Worm (Caenorhabditis elegans) whole organism, L4 larva: ENCODE data around the gene garr-1.

Experiments used
- F44E2.7 ChIP-seq: fragments of 200-800 bp; sonication (Bioruptor generic); IDR thresholded peaks from 2 replicates; pipeline ENCODE4 v2.1.2; 2022; ENCODE audit warnings: missing genetic modification characterization, missing compliant biosample characterization
- T26A8.4 ChIP-seq: fragments of 200-800 bp; sonication (Bioruptor generic); IDR thresholded peaks from 2 replicates; pipeline ENCODE4 v1.3.6; 2022; ENCODE audit warnings: missing genetic modification characterization, missing compliant biosample characterization
- Y48G9A.11 ChIP-seq: fragments of 200-800 bp; sonication (Bioruptor generic); IDR thresholded peaks from 2 replicates; pipeline ENCODE4 v1.3.6; 2022; ENCODE audit warnings: missing genetic modification reagents, missing genetic modification characterization, missing compliant biosample characterization
- aha-1 ChIP-seq: fragments of 150-350 bp; peaks from one replicate; lab custom pipeline; 2014; ENCODE audit warnings: missing biosample characterization, missing genetic modification characterization
- attf-4 ChIP-seq: sonication (generic microtip); optimal IDR thresholded peaks from 3 replicates; lab custom pipeline; 2017; ENCODE audit warnings: missing biosample characterization, missing genetic modification characterization
- ctbp-1 ChIP-seq: fragments of 200-800 bp; sonication (Bioruptor generic); IDR thresholded peaks from 2 replicates; pipeline ENCODE4 v1.3.6; 2022; ENCODE audit warnings: missing genetic modification reagents, missing genetic modification characterization, missing compliant biosample characterization
- daf-16 ChIP-seq, 3 experiments: sonication (generic microtip); optimal IDR thresholded peaks; 2 replicates each; lab custom pipeline; 2016 to 2017; ENCODE audit warnings: missing genetic modification characterization in 3 of 3, missing genetic modification reagents in 3 of 3, mild to moderate bottlenecking in 2 of 3, missing compliant biosample characterization in 2 of 3, missing biosample characterization in 1 of 3, moderate library complexity in 1 of 3
- daf-8 ChIP-seq: fragments of 200-800 bp; sonication (Bioruptor generic); IDR thresholded peaks from 2 replicates; pipeline ENCODE4 v1.3.6; 2022; ENCODE audit warnings: missing genetic modification characterization, missing compliant biosample characterization
- dmd-6 ChIP-seq: fragments of 200-800 bp; sonication (Bioruptor generic); IDR thresholded peaks from 2 replicates; pipeline ENCODE4 v1.3.6; 2022; ENCODE audit warnings: missing genetic modification reagents, missing genetic modification characterization, missing compliant biosample characterization
- dmd-8 ChIP-seq: fragments of 200-800 bp; sonication (Bioruptor generic); IDR thresholded peaks from 2 replicates; pipeline ENCODE4 v1.3.6; 2022; ENCODE audit warnings: missing genetic modification characterization, missing compliant biosample characterization
- dmd-9 ChIP-seq: fragments of 200-800 bp; sonication (Bioruptor generic); IDR thresholded peaks from 2 replicates; pipeline ENCODE4 v1.3.6; 2022; ENCODE audit warnings: missing genetic modification reagents, missing genetic modification characterization, missing compliant biosample characterization
- duxl-1 ChIP-seq: sonication (generic microtip); optimal IDR thresholded peaks from 2 replicates; lab custom pipeline; 2016; ENCODE audit warnings: mild to moderate bottlenecking, missing genetic modification characterization, moderate library complexity, missing compliant biosample characterization; ENCODE audit not compliant: poor library complexity
- dve-1 ChIP-seq: sonication (generic microtip); optimal IDR thresholded peaks from 2 replicates; lab custom pipeline; 2017; ENCODE audit warnings: antibody characterized with exemption, mild to moderate bottlenecking, missing genetic modification characterization, missing compliant biosample characterization; ENCODE audit not compliant: insufficient read depth
- fkh-10 ChIP-seq: fragments of 150-350 bp; optimal IDR thresholded peaks from 2 replicates; lab custom pipeline; 2014; ENCODE audit warnings: missing biosample characterization, missing genetic modification reagents, missing genetic modification characterization
- hif-1 ChIP-seq, 2 experiments: sonication (generic microtip); optimal IDR thresholded peaks; 2 replicates each; lab custom pipeline; 2016 to 2017; ENCODE audit warnings: missing compliant biosample characterization in 2 of 2, missing genetic modification characterization in 2 of 2, missing genetic modification reagents in 2 of 2, missing genotype in 2 of 2, mild to moderate bottlenecking in 1 of 2
- hlh-11 ChIP-seq: fragments of 200-800 bp; sonication (Bioruptor generic); optimal IDR thresholded peaks from 2 replicates; lab custom pipeline; 2018; ENCODE audit warnings: mild to moderate bottlenecking, missing genetic modification characterization, missing compliant biosample characterization
- hlh-30 ChIP-seq: sonication (generic microtip); optimal IDR thresholded peaks from 2 replicates; lab custom pipeline; 2017; ENCODE audit warnings: antibody characterized with exemption, mild to moderate bottlenecking, missing genetic modification characterization, missing compliant biosample characterization; ENCODE audit not compliant: insufficient read depth
- lin-39 ChIP-seq: fragments of 150-350 bp; optimal IDR thresholded peaks from 2 replicates; lab custom pipeline; 2014; ENCODE audit warnings: missing biosample characterization, missing genetic modification reagents, missing genetic modification characterization
- lir-3 ChIP-seq: sonication (generic microtip); optimal IDR thresholded peaks from 2 replicates; lab custom pipeline; 2016; ENCODE audit warnings: mild to moderate bottlenecking, missing genetic modification characterization, missing compliant biosample characterization
- lsy-2 ChIP-seq, 2 experiments: fragments of 150-350 bp in 1 of 2; sonication (generic microtip) in 1 of 2; optimal IDR thresholded peaks; 2 replicates each; lab custom pipeline; 2014 to 2017; ENCODE audit warnings: missing biosample characterization in 2 of 2, missing genetic modification characterization in 2 of 2
- madf-5 ChIP-seq, 2 experiments: fragments of 200-800 bp; sonication (Bioruptor generic); IDR thresholded peaks; 2 replicates each; pipeline ENCODE4 v1.3.6; 2022; ENCODE audit warnings: missing compliant biosample characterization in 2 of 2, missing genetic modification characterization in 2 of 2
- mdl-1 ChIP-seq, 2 experiments: fragments of 150-350 bp in 1 of 2; sonication (generic microtip) in 1 of 2; optimal IDR thresholded peaks; 2 replicates each; lab custom pipeline; 2014 to 2017; ENCODE audit warnings: missing biosample characterization in 2 of 2, missing genetic modification characterization in 2 of 2
- mdt-29 ChIP-seq: fragments of 200-800 bp; sonication (Bioruptor generic); IDR thresholded peaks from 2 replicates; pipeline ENCODE4 v1.3.6; 2022; ENCODE audit warnings: missing genetic modification reagents, missing genetic modification characterization, missing compliant biosample characterization
- mep-1 ChIP-seq: fragments of 150-350 bp; sonication (generic microtip); optimal IDR thresholded peaks from 3 replicates; lab custom pipeline; 2014; ENCODE audit warnings: missing biosample characterization, missing genetic modification characterization
- nhr-10 ChIP-seq: fragments of 150-350 bp; optimal IDR thresholded peaks from 2 replicates; lab custom pipeline; 2014; ENCODE audit warnings: missing biosample characterization, missing genetic modification characterization
- nhr-28 ChIP-seq: fragments of 150-350 bp; optimal IDR thresholded peaks from 2 replicates; lab custom pipeline; 2014; ENCODE audit warnings: missing biosample characterization, missing genetic modification characterization
- nhr-48 ChIP-seq: sonication (generic microtip); optimal IDR thresholded peaks from 2 replicates; lab custom pipeline; 2016; ENCODE audit warnings: mild to moderate bottlenecking, missing genetic modification characterization, missing compliant biosample characterization
- nhr-76 ChIP-seq: fragments of 150-350 bp; optimal IDR thresholded peaks from 2 replicates; lab custom pipeline; 2014; ENCODE audit warnings: missing biosample characterization, missing genetic modification characterization
- nhr-77 ChIP-seq: fragments of 150-350 bp; optimal IDR thresholded peaks from 2 replicates; lab custom pipeline; 2014; ENCODE audit warnings: missing biosample characterization, missing genetic modification characterization
- pqm-1 ChIP-seq: sonication (generic microtip); optimal IDR thresholded peaks from 2 replicates; lab custom pipeline; 2017; ENCODE audit warnings: missing biosample characterization, missing genetic modification characterization
- saeg-2 ChIP-seq: fragments of 200-800 bp; sonication (Bioruptor generic); IDR thresholded peaks from 2 replicates; pipeline ENCODE4 v1.3.6; 2022; ENCODE audit warnings: missing genetic modification reagents, missing genetic modification characterization, missing compliant biosample characterization
- set-16 ChIP-seq: fragments of 200-800 bp; sonication (Bioruptor generic); IDR thresholded peaks from 2 replicates; pipeline ENCODE4 v1.3.6; 2022; ENCODE audit warnings: missing genetic modification reagents, missing genetic modification characterization, missing compliant biosample characterization
- skn-1 ChIP-seq: fragments of 150-350 bp; optimal IDR thresholded peaks from 2 replicates; lab custom pipeline; 2014; ENCODE audit warnings: missing biosample characterization, missing genetic modification characterization
- snpc-4 ChIP-seq: fragments of 150-350 bp; optimal IDR thresholded peaks from 2 replicates; lab custom pipeline; 2014; ENCODE audit warnings: missing biosample characterization, missing genetic modification characterization
- spr-3 ChIP-seq: fragments of 200-800 bp; sonication (Bioruptor generic); optimal IDR thresholded peaks from 2 replicates; lab custom pipeline; 2018; ENCODE audit warnings: mild to moderate bottlenecking, missing genetic modification characterization, missing compliant biosample characterization

The garr-1 gene

ce11 chrIV:427100-427908 lies 1.3 kb downstream of the garr-1 start (continued):
- TF ChIP-seq nhr-76 (tag; lab: Kevin White, UChicago): no peak
- peak; percentile 36 for TF ChIP-seq duxl-1 (tag; lab: Kevin White, UChicago)
- TF ChIP-seq dmd-9 (GFP tag; lab: Robert Waterston, UW): no peak
- TF ChIP-seq mdt-29 (GFP tag; lab: Robert Waterston, UW): peak; percentile 17; the same call in 1 of the 2 replicates
- TF ChIP-seq T26A8.4 (GFP tag; lab: Robert Waterston, UW): 0 out of 2 replicates have a peak, but pooled peaks have one; percentile 13
- TF ChIP-seq ctbp-1 (GFP tag; lab: Robert Waterston, UW): 0 out of 2 replicates have a peak, but pooled peaks have one; percentile 26
- no peak for TF ChIP-seq lir-3 (tag; lab: Kevin White, UChicago)

ce11 chrIV:428869-429268 lies 2.9 kb downstream of the garr-1 start, which contains the start of gene Y66H1A.5:
TSS of gene Y66H1A.5 (minus strand) at chrIV:429133.
- TF ChIP-seq nhr-77 (tag; lab: Kevin White, UChicago) (peak; percentile 89), dmd-9 (GFP tag; lab: Robert Waterston, UW) (no peak), spr-3 (no peak), hlh-11 (tag; lab: Kevin White, UChicago) (peak; percentile 29), hif-1 (tag; optimal IDR thresholded peaks at IDR 0.05; lab: Kevin White, UChicago) (peak in 1 of 2 experiments; percentile 60), nhr-28 (tag; lab: Kevin White, UChicago) (peak; percentile 94), daf-16 (GFP tag; optimal IDR thresholded peaks at IDR 0.05; lab: Kevin White, UChicago) (no peak), daf-16 (tag; optimal IDR thresholded peaks at IDR 0.05; lab: Kevin White, UChicago) (peak; percentile 46), mdl-1 (tag; optimal IDR thresholded peaks at IDR 0.05; lab: Kevin White, UChicago) (no peak), nhr-10 (tag; lab: Kevin White, UChicago) (peak; percentile 41), pqm-1 (tag; lab: Kevin White, UChicago) (peak; percentile 74), set-16 (GFP tag; lab: Robert Waterston, UW) (no peak), hlh-30 (tag; lab: Kevin White, UChicago) (peak; percentile 5), dve-1 (tag; lab: Kevin White, UChicago) (peak; percentile 66), dmd-6 (GFP tag; lab: Robert Waterston, UW) (peak; percentile 31; the same call in 1 of the 2 replicates), mep-1 (peak; percentile 10), snpc-4 (tag; lab: Kevin White, UChicago) (no peak)
- TF ChIP-seq, all 104 proteins: peak for 11

ce11 chrIV:438384-438783 lies 12.4 kb downstream of the garr-1 start:
- no peak for TF ChIP-seq madf-5 (GFP tag; IDR thresholded peaks at IDR 0.05; lab: Robert Waterston, UW)
- peak; percentile 91 for TF ChIP-seq aha-1
- no peak for TF ChIP-seq daf-8
- TF ChIP-seq nhr-48 (tag; lab: Kevin White, UChicago): no peak
- TF ChIP-seq F44E2.7 (GFP tag; lab: Robert Waterston, UW): no peak
- TF ChIP-seq dmd-8 (GFP tag; lab: Robert Waterston, UW): no peak
- TF ChIP-seq attf-4: no peak
- no peak for TF ChIP-seq fkh-10 (GFP tag; lab: Kevin White, UChicago)
- no peak for TF ChIP-seq Y48G9A.11 (GFP tag; lab: Robert Waterston, UW)

ce11 chrIV:440509-440908 lies 14.5 kb downstream of the garr-1 start, which contains the start of gene hum-8:
TSS of gene hum-8 (minus strand) at chrIV:440554.
- TF ChIP-seq saeg-2 (GFP tag; lab: Robert Waterston, UW) (no peak), dmd-6 (GFP tag; lab: Robert Waterston, UW) (peak; percentile 82), pqm-1 (tag; lab: Kevin White, UChicago) (peak; percentile 89), lsy-2 (tag; optimal IDR thresholded peaks at IDR 0.05; lab: Kevin White, UChicago) (no peak), hlh-11 (tag; lab: Kevin White, UChicago) (peak; percentile 66), lin-39 (tag; lab: Kevin White, UChicago) (no peak), aha-1 (peak; percentile 75), skn-1 (tag; lab: Kevin White, UChicago) (no peak), nhr-28 (tag; lab: Kevin White, UChicago) (peak; percentile 85), snpc-4 (tag; lab: Kevin White, UChicago) (no peak), hlh-30 (tag; lab: Kevin White, UChicago) (peak; percentile 31), daf-16 (GFP tag; optimal IDR thresholded peaks at IDR 0.05; lab: Kevin White, UChicago) (no peak), daf-16 (tag; optimal IDR thresholded peaks at IDR 0.05; lab: Kevin White, UChicago) (peak; percentile 91), dve-1 (tag; lab: Kevin White, UChicago) (peak; percentile 56)
